Fruit fly (Drosophila melanogaster) whole organism, larva: Measurements from ENCODE around the gene gd.

ENCODE experiments used
- noc ChIP-seq: fragments of 200-800 bp; sonication (Bioruptor generic); optimal IDR thresholded peaks from 3 replicates; lab custom pipeline; 2019; ENCODE audit warnings: missing biosample characterization, mild to moderate bottlenecking, missing genetic modification characterization, moderate library complexity

The gd gene

DNA sequence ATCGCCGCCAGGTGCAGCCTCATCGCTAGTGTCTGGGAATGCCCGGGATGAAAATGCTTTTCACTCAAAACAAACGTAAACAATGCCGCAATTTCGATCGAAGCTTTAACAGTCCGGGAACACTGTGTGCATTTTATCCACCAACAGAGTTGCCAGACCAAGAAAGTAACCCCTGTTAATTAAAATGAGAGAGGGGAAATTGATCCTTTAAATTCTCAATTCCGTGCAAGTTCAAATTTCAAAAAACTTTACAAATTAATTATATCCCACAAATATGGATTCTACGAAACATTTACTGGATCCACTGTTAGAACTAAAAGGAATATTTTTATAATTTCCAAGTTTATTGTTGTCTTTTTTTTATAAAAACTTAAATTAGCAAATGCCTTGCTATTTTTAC lies at the start of gene gd:
Gene gd (minus strand): TSS at position 101 of the 400 bp plus-strand sequence.
- no peak for TF ChIP-seq noc (tag; lab: Kevin White, UChicago)

DNA sequence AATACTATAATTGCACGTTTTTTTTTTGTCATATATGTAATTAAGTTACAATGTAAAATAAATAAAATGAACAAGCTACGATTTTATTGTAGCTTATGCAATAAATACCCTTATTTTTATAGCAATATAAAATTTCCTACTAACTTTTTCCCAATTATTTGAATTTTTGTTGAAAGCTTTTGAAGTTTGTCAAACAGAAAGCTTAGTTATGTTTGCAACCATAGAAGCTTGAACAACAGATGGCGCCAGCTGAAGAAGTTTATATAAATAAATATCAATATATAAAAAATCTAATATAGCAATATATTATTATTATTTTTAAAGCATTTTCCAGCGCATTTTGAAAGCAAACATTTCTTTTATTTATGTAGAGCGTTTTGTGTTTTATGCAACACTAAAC lies 47.6 kb upstream of the gd start:
- TF ChIP-seq noc (tag; lab: Kevin White, UChicago), result no peak

DNA sequence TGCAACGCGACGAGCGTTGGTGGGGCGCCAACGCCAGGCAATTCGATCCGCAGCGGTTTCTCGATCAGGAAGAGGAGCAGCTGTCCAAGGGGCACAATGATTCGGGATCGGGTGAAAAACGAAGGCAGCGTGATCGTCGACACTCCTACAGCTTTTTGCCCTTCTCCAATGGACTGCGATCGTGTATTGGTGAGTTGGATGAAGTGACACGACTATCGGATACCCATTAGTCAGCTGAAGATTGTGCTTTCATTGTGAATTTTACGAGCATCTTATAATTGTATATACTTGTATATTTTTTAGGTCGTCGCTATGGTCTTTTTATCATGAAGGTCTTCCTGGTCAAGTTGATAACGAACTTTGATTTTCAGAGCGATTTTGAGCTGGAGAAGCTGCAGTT lies 47.1 kb upstream of the gd start:
- no peak for TF ChIP-seq noc (tag; lab: Kevin White, UChicago)

DNA sequence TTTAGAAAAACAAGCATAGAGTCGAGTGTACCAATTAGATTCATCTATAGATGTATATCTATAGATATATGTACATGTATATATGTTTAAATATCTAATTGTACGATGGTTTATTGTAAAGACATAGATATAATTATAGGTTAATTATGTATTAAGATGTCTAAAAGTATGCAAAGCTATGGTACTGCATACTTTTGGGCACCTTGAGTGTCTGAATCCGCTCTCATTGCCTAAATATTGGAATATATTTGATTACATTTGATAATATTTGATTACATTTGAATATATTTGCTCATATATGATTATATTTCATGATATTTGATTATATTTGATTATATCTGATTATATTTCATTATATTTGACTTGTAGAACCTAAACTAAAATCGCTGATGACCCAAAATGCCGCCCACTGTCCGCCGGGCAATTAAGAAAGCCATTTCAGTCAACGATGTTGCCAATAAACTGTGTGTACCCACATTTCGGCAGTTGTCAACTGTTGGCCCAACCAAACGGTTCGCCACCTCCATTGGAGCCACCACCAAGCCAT lies 44.6 kb upstream of the gd start, which contains the start of gene Cyp318a1:
Gene Cyp318a1 (plus strand): TSS at position 497 of the 547 bp plus-strand sequence.
- TF ChIP-seq noc (tag; lab: Kevin White, UChicago), result no peak

DNA sequence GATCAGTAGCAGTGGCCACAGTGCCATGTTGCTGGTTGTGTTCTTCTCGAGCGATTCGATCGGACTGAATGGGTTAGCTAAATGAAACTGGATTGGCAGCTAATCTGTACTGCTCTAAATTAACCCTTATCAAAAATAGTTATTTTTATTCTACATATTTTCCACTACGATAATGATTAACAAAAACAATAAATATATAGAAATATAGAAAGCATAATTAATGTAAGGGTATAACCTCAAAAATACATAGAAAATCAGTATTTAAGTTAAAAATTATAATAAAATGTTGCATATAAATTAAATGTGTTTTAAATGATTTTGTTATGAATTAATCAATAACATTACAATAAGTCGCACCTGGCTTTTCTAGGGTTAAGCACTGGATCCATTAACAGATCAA lies 43.8 kb upstream of the gd start, which contains the start of gene Cyp311a1:
Gene Cyp311a1 (minus strand): TSS at position 66 of the 400 bp plus-strand sequence.
- no peak for TF ChIP-seq noc (tag; lab: Kevin White, UChicago)

DNA sequence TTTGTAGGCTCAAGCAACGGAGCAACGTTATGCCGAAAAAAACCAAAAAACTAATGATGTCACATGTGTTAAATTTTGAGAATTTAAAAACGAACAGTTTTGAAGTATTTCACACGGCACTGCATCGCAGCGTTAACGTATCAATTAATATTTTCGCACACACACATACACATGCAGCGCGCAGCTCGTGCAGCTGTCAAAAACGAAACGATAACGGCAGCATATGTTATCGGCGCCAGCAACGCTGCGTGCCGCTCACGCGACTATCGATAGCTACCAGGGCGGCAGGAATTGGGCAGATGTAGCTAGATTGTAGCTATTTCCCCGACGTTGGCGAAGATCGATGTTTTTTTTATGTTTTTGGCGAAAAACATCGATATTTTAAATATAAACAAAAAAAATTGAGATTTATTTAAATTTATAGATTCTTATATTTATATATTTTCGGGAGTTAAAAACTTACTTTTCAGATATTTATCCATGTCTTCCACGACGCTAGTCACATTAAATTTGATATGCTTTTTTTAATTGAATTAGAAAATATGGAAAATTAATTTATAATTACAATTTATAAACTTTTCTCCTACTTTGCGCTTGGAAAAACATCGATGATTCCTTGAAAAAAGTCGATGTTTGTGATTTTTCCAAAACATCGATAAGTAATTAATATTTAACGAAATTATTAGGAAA lies 41.4 kb upstream of the gd start, which contains the start of gene Usp7:
Gene Usp7 (minus strand): TSS at position 208 of the 690 bp plus-strand sequence.
- TF ChIP-seq noc (tag; lab: Kevin White, UChicago), result no peak

DNA sequence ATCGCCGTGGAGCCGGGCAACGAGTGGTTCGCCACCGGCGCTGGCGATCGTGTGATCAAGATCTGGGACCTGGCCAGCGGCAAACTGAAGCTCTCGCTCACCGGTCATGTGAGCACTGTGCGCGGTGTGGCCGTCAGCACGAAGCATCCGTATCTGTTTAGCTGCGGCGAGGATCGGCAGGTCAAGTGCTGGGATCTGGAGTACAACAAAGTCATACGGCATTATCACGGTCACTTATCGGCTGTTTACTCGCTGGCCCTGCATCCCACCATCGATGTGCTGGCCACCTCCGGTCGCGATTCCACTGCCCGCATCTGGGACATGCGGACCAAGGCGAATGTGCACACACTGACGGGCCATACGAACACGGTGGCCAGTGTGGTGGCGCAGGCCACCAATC lies 34.2 kb upstream of the gd start:
- TF ChIP-seq noc (tag; lab: Kevin White, UChicago), result no peak

DNA sequence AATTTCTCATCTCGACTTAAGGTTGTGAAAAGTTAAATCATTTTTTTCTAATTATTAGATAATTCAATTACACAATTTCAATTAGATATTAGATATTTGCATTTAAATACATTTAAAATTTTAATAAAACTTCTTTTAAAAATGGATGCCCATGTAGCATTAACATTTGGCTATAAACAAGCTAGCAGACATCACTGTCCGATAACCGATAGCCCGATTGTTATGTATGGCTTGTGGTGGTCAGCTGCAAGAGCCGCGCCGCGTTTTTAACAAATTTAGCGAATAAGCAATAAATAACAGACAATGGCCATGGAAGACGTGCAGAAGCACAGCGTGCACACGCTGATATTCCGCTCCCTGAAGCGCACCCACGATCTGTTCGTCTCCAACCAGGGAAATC lies 33.3 kb upstream of the gd start, which contains the start of gene Tango4:
Gene Tango4 (plus strand): TSS at position 212 of the 400 bp plus-strand sequence.
- no peak for TF ChIP-seq noc (tag; lab: Kevin White, UChicago)

DNA sequence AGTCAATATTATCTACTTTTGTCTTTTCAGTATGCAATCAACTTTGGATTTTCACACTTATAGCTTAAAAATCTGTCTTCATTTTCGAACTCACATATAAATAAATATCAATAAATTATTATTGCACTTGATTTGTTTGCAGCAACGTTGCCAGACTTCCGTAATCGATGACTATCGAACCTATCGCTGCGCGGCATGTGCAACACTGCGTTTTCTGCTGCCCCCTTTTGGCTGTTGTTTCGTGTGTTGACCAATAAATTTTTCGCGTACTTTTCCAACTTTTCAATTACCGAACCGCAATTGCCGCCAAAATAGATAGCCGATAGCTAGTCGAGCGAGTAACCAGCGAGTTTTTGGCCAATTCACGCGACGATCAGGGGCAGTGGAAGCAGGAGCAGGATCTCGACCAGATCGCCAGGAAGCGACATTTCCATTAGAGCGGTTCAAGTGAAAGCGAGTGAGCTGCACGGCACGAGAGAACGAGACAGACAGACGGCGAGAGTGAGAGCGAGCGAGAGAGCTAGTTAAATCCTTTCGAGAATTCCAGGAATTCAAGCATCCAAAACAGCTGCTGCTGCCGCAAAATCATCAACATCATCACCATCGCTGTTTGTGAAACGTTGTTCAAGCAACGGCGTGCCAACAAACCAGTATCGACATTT lies 31.0 kb upstream of the gd start, which contains the start of gene Lsm12a:
Gene Lsm12a (plus strand): TSS at position 201 of the 662 bp plus-strand sequence.
- no peak for TF ChIP-seq noc (tag; lab: Kevin White, UChicago)

DNA sequence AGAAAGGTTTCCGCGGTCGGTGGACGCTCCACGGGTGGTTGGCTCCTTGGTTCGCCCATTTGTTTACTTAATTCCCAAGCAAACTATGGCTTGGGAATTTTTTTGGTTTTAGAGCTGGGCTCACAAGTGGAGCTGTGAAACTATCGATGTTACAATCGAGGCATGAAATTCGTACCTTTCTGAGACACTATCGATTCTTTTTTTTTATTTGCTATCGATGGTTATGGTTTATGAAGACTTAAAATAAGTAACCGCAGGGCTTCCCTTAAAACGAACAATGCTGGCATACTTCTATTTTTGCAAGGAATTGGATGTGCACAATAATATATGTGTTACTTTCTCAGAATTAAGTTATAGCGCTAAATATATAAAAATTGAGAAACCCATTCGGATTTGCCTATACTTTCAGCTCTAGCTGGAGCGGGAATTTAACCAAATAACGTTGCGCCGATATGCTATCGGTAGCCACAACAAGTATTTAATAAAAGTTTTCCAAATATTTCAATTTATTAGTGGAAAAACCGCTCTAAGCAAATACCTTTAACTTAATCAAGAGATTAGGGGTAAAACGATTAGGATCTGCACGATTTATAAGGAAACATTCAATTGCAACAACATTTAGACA lies 30.4 kb upstream of the gd start, which contains the start of gene Chrac-16:
Gene Chrac-16 (minus strand): TSS at position 147 of the 625 bp plus-strand sequence.
- no peak for TF ChIP-seq noc (tag; lab: Kevin White, UChicago)

DNA sequence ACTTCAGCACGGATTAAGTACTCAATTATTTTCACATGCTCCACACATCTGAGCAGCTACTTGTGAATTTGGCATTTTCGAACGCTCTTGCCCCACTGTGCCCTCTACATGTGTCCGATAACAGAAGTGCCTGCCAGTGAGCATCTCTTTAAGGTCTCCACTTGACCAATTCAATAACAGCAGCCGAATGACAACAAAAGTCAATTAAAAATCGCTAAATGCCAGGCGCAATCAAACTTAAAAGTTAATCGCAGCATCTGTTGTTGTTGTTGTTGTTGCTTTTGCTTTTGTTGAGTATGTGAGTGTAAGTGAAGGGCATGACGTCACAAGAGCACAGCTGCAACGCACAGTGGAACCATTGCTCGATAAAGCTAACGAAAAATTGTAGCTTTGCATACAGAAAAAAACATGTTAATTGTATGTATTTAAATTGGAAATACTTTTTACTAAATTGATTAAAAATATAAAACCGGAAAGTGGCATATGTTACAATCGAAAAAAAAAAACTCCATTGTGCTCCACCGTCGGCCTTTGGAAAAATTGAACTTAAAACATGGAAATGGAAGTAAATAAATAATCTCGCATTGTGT lies 27.3 kb upstream of the gd start:
- TF ChIP-seq noc (tag; lab: Kevin White, UChicago), result no peak

DNA sequence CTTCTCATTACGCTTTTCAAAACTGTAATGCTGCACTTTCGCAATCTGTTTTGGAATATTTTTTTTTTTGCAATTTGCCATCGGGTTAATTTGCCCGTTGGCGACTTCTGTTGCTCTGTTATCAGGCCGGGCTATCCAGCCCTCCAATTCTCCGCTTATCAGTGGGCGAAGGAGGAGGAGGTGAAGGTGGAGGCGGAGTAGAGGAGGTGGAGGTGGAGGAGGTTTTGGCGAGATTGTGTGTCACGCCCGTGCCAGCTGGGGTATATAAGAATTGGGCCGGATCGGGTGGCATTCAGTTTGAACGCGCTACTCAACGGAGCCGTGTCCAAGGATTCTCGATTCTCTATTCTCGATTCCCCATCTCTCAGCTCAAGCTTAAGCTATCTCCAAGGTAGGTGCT lies 26.6 kb upstream of the gd start:
- TF ChIP-seq noc (tag; lab: Kevin White, UChicago), result no peak

DNA sequence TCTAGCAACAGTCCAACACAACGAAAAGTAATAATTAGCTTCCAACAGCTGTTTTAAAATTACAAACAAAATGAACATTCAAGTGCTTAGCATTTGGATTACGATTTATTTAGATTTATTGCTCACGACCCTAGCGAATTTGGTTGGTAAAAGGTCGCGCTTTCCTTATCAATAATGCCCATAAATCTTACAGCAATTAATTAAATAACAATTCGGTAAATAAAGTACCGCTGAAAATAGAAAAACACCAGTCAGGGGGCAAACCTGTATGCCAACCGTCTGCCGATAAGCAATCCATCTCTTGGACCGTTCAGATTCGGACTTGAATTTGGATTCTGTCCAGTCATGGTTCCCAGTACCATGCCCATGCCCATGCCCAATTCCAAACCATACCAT lies 25.5 kb upstream of the gd start:
- TF ChIP-seq noc (tag; lab: Kevin White, UChicago), result peak; percentile 60

DNA sequence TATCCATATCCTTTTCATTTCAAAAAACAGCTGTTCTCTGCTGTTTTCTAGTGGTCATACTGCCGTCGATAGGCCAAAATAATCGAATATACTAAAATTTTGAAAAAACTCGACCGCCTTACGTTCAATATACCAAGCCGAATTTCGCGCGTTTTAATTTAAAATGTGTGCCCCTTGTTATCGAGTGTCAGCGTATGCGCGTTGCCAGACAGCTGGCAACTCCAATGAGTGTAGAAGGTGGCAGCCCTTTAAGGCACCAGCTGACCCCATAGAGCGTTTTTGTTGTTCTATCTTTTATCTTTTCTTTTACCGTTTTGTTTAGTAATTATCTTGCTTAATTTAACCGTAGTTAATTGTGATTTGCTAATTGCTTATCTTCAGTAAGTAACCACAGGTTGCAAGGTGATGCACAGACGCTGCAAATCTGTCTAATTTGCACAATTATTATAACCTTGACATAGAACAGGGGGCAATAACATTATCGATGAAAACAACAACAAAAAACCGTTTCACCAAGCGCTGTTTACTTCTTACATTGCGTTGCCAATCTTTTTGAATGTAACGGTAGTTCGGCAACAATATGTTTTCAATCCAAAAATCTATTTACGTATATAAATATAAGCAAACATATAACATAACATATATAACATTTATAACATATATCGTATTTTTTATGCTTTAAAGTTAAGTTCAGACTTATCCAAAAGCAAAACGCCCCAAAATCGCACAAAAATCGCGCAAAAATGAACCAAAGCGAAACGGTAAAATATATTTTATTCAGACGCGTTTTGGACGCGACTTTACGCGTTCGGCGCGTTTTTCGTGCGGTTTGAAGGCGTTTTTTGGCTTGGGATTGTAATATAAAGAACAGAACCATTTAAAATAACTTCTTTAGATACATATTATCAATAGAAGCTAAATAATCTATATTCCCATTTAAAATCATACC lies 24.9 kb upstream of the gd start, which contains the start of the genes CG1492 and regucalcin:
Gene CG1492 (minus strand): TSS at position 63 of the 949 bp plus-strand sequence.
Gene regucalcin (plus strand): TSS at position 229 of the 949 bp plus-strand sequence.
- TF ChIP-seq noc (tag; lab: Kevin White, UChicago), result no peak
